Fruit fly (Drosophila melanogaster): ENCODE results near the gene Madm.

Gene Madm

DNA sequence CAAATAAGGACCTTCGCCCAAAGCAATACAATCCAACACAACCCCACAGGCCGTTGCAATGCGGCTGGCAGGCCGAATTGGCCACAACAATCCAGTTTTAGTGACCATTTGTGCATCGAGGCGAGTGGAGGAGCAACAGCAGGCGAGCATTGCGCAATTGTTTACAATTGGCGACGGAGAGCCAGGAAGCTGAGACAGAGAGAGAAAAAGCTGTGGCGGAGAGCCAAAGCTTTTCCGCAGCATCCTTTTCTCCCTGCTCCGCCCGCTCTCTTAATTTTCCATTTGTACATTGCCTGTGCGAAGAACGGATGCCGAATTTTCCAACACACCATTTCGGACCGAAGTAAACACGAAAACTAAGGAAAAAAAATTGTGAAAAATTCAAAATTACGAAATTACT is 39.2 kb downstream of the Madm start, which contains the start of gene kat-60L1:
kat-60L1 (plus strand) TSS at position 301 of the 400 bp plus-strand sequence.
- no peak for TF ChIP-seq Dif (GFP tag; optimal IDR thresholded peaks at IDR 0.05; ENCODE audit: partially characterized antibody)
- TF ChIP-seq CG32264 (GFP tag; optimal IDR thresholded peaks at IDR 0.05), result no peak
- TF ChIP-seq CG9705 (GFP tag; optimal IDR thresholded peaks at IDR 0.05), result no peak
- no peak for TF ChIP-seq h (GFP tag; optimal IDR thresholded peaks at IDR 0.05)
- TF ChIP-seq Sp1 (GFP tag; optimal IDR thresholded peaks at IDR 0.05), result no peak
- TF ChIP-seq br (GFP tag; optimal IDR thresholded peaks at IDR 0.05), result no peak
- no peak for TF ChIP-seq lola (GFP tag; optimal IDR thresholded peaks at IDR 0.05)
- TF ChIP-seq brk (GFP tag; optimal IDR thresholded peaks at IDR 0.05), result no peak

DNA sequence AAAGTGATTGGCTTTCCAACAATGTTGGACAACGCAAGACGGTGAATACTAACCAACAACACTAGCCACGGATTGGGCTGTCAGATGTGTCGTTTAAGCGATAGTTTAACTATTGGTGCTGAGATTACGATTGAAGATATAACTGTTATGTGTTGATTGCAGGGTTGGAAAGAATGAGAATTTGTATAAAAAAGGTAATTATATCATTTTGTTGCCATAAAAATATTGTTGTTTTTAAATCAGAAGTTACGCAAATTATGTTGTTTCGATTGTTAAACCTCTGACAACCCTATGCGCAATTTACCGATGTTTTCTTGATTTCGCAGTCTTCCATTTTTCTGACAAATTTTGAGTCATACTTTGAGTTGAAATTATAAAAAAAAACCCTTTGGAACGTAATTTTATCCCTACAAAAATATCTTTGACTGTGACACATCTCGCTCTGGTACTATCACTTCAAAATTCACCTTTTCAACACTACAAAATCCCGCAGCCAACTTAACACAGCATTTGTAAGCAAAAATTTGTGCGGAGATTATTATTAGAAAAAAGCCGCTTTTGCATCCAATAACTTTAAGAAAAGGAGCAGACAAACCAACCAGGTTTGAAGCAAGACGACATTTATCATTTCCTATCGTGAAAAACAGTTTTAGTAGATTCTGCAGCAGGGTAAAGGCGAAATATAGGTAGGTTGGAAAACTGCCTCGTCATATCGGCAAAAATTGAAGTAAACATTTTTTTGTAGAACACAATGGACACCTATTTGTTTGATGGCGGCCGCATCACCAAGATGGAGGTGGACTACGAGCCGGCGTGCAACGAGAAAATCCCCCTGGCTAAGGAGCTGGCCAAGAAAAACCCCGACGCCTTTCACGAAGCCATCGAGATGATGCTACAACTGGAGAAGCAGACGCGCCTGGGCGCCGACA is 47.0 kb downstream of the Madm start, which contains the start of the genes Hat1 and Rpn5:
Hat1 (minus strand) TSS at position 360 of the 929 bp plus-strand sequence.
Rpn5 (plus strand) TSS at position 469 of the 929 bp plus-strand sequence.
- TF ChIP-seq sv (GFP tag; optimal IDR thresholded peaks at IDR 0.05) (peak; percentile 93), Vsx2 (GFP tag; optimal IDR thresholded peaks at IDR 0.05; ENCODE audit: partially characterized antibody) (no peak), HLH106 (tag; optimal IDR thresholded peaks at IDR 0.05) (peak; percentile 83), Hr83 (GFP tag; optimal IDR thresholded peaks at IDR 0.05; ENCODE audit: poor library complexity, severe bottlenecking) (peak; percentile 96), jim (GFP tag; optimal IDR thresholded peaks at IDR 0.05) (no peak), pan (optimal IDR thresholded peaks at IDR 0.05) (no peak), tai (GFP tag; optimal IDR thresholded peaks at IDR 0.05) (no peak), fru (GFP tag; optimal IDR thresholded peaks at IDR 0.05) (peak; percentile 93), Dif (GFP tag; optimal IDR thresholded peaks at IDR 0.05; ENCODE audit: partially characterized antibody) (no peak), Dfd (GFP tag; optimal IDR thresholded peaks at IDR 0.05) (no peak), Hr78 (GFP tag; optimal IDR thresholded peaks at IDR 0.05) (no peak), CG9705 (GFP tag; optimal IDR thresholded peaks at IDR 0.05) (peak; percentile 57), woc (GFP tag; optimal IDR thresholded peaks at IDR 0.05) (peak; percentile 98), br (GFP tag; optimal IDR thresholded peaks at IDR 0.05) (peak; percentile 90), N (GFP tag; optimal IDR thresholded peaks at IDR 0.05) (no peak), Sp1 (GFP tag; optimal IDR thresholded peaks at IDR 0.05) (peak; percentile 79), Abd-B (GFP tag; optimal IDR thresholded peaks at IDR 0.05) (no peak), Mio (GFP tag; optimal IDR thresholded peaks at IDR 0.05) (peak; percentile 45), Myc (optimal IDR thresholded peaks at IDR 0.05) (peak; percentile 84), GATAd (GFP tag; optimal IDR thresholded peaks at IDR 0.05) (peak; percentile 91), OdsH (GFP tag; optimal IDR thresholded peaks at IDR 0.05) (peak; percentile 86), rgr (GFP tag; optimal IDR thresholded peaks at IDR 0.05) (peak; percentile 92), CrebA (GFP tag; optimal IDR thresholded peaks at IDR 0.05; ENCODE audit: borderline replicate concordance) (no peak), Jra (GFP tag; optimal IDR thresholded peaks at IDR 0.05) (peak; percentile 96), foxo (GFP tag; optimal IDR thresholded peaks at IDR 0.05) (peak; percentile 41 to 92), brk (GFP tag; optimal IDR thresholded peaks at IDR 0.05) (no peak), h (GFP tag; optimal IDR thresholded peaks at IDR 0.05) (peak; percentile 92), psq (GFP tag; optimal IDR thresholded peaks at IDR 0.05) (peak; percentile 86), dsf (GFP tag; optimal IDR thresholded peaks at IDR 0.05; ENCODE audit: borderline replicate concordance) (peak; percentile 85), sage (GFP tag; optimal IDR thresholded peaks at IDR 0.05) (peak; percentile 42), usp (GFP tag; optimal IDR thresholded peaks at IDR 0.05) (no peak), CG32264 (GFP tag; optimal IDR thresholded peaks at IDR 0.05) (peak; percentile 62), dmrt93B (GFP tag; optimal IDR thresholded peaks at IDR 0.05) (peak; percentile 84), Rel (GFP tag; optimal IDR thresholded peaks at IDR 0.05) (no peak), Rel (tag; optimal IDR thresholded peaks at IDR 0.05) (peak; percentile 28), ey (GFP tag; optimal IDR thresholded peaks at IDR 0.05) (peak; percentile 89), Hnf4 (GFP tag; optimal IDR thresholded peaks at IDR 0.05) (peak; percentile 91)
